Worm (Caenorhabditis elegans) whole organism, early embryonic: ENCODE measurements around the gene Y69E1A.3.

Experiments
- ama-1 ChIP-seq: fragments of 150-350 bp; optimal IDR thresholded peaks from 2 replicates; lab custom pipeline; 2014
- flt-1 ChIP-seq: fragments of 200-800 bp; sonication (Bioruptor generic); IDR thresholded peaks from 2 replicates; pipeline ENCODE4 v1.3.6; 2022; ENCODE audit warnings: missing genetic modification characterization, missing compliant biosample characterization
- hnd-1 ChIP-seq: sonication (generic microtip); optimal IDR thresholded peaks from 2 replicates; lab custom pipeline; 2016; ENCODE audit warnings: missing genetic modification characterization, missing compliant biosample characterization
- scrt-1 ChIP-seq: fragments of 200-800 bp; sonication (Bioruptor generic); IDR thresholded peaks from 2 replicates; pipeline ENCODE4 v1.3.6; 2022; ENCODE audit warnings: missing genetic modification characterization, missing compliant biosample characterization

DNA sequence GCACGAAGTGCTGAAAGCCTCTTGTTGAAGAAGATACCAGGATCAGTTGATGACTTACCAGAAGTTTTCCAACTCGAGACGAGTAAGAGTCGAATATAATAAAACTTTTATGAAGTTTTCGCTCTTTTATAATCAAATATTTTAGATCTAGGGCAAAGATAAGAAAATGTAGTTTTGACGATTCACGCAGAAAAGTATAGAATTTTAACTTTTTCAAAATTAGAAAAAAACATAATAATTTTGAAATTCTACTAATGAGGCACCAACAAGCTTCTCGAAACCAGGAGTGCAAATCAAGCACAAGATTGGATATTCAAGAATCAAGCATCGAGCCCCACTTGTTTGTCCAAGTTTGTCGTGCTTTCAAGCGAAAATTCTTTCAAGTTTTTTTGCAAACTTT is 3.3 kb upstream of the Y69E1A.3 start, which contains the start of gene Y69E1A.1:
- no peak for TF ChIP-seq ama-1 (lab: Kevin White, UChicago)
- TF ChIP-seq scrt-1 (GFP tag; lab: Robert Waterston, UW): no peak
- TF ChIP-seq flt-1 (GFP tag; lab: Robert Waterston, UW): no peak
- no peak for TF ChIP-seq hnd-1
